Worm (Caenorhabditis elegans) whole organism, young adult: ENCODE data around the gene col-179.

ENCODE experiments used
- B0019.2 ChIP-seq: fragments of 200-800 bp; sonication (Bioruptor generic); conservative IDR thresholded peaks from 2 replicates; pipeline ENCODE4 v1.3.6; 2022; ENCODE audit warnings: missing genetic modification reagents, missing genetic modification characterization, missing compliant biosample characterization
- B0261.1 ChIP-seq: sonication (generic microtip); optimal IDR thresholded peaks from 2 replicates; lab custom pipeline; 2016; ENCODE audit warnings: mild to moderate bottlenecking, missing genetic modification characterization, moderate library complexity, missing compliant biosample characterization
- C17E4.6 ChIP-seq: fragments of 200-800 bp; sonication (Bioruptor generic); IDR thresholded peaks from 2 replicates; pipeline ENCODE4 v1.3.6; 2022; ENCODE audit warnings: missing genetic modification reagents, missing genetic modification characterization, missing compliant biosample characterization
- F37B4.10 ChIP-seq: fragments of 200-800 bp; sonication (Bioruptor generic); IDR thresholded peaks from 2 replicates; pipeline ENCODE4 v1.3.6; 2022; ENCODE audit warnings: missing genetic modification characterization, missing compliant biosample characterization
- F39B2.1 ChIP-seq: fragments of 200-800 bp; sonication (Bioruptor generic); IDR thresholded peaks from 2 replicates; pipeline ENCODE4 v1.3.6; 2022; ENCODE audit warnings: missing genetic modification reagents, missing genetic modification characterization, missing compliant biosample characterization
- F55B11.4 ChIP-seq: sonication (generic microtip); optimal IDR thresholded peaks from 2 replicates; lab custom pipeline; 2016; ENCODE audit warnings: missing compliant biosample characterization, missing genetic modification characterization, borderline replicate concordance; ENCODE audit not compliant: insufficient read depth
- K11D2.4 ChIP-seq: fragments of 200-800 bp; sonication (Bioruptor generic); IDR thresholded peaks from 2 replicates; pipeline ENCODE4 v1.3.6; 2022; ENCODE audit warnings: missing genetic modification reagents, missing genetic modification characterization, missing compliant biosample characterization
- K12H6.12 ChIP-seq: fragments of 200-800 bp; sonication (Bioruptor generic); optimal IDR thresholded peaks from 2 replicates; lab custom pipeline; 2018; ENCODE audit warnings: mild to moderate bottlenecking, missing genetic modification characterization, missing compliant biosample characterization
- T26A5.8 ChIP-seq: sonication (generic microtip); optimal IDR thresholded peaks from 2 replicates; lab custom pipeline; 2016; ENCODE audit warnings: missing genetic modification characterization, missing compliant biosample characterization
- Y56A3A.18 ChIP-seq: fragments of 200-800 bp; sonication (Bioruptor generic); IDR thresholded peaks from 2 replicates; pipeline ENCODE4 v1.3.6; 2022; ENCODE audit warnings: missing genetic modification reagents, missing genetic modification characterization, missing compliant biosample characterization
- aptf-2 ChIP-seq: fragments of 200-800 bp; sonication (Bioruptor generic); conservative IDR thresholded peaks from 2 replicates; pipeline ENCODE4 v1.3.6; 2022; ENCODE audit warnings: missing genetic modification reagents, missing genetic modification characterization, missing compliant biosample characterization
- atf-7 ChIP-seq: sonication (generic microtip); optimal IDR thresholded peaks from 2 replicates; lab custom pipeline; 2017; ENCODE audit warnings: mild to moderate bottlenecking, missing genetic modification characterization, missing compliant biosample characterization
- athp-1 ChIP-seq: sonication (generic microtip); optimal IDR thresholded peaks from 2 replicates; lab custom pipeline; 2017; ENCODE audit warnings: mild to moderate bottlenecking, missing genetic modification characterization, missing compliant biosample characterization
- attf-3 ChIP-seq: fragments of 200-800 bp; sonication (Bioruptor generic); conservative IDR thresholded peaks from 2 replicates; pipeline ENCODE4 v1.3.6; 2022; ENCODE audit warnings: missing genetic modification reagents, missing genetic modification characterization, missing compliant biosample characterization
- attf-6 ChIP-seq: fragments of 200-800 bp; sonication (Bioruptor generic); IDR thresholded peaks from 2 replicates; pipeline ENCODE4 v1.3.6; 2022; ENCODE audit warnings: missing genetic modification reagents, missing genetic modification characterization, missing compliant biosample characterization
- bed-1 ChIP-seq: fragments of 200-800 bp; sonication (Bioruptor generic); IDR thresholded peaks from 2 replicates; pipeline ENCODE4 v1.3.6; 2022; ENCODE audit warnings: missing genetic modification reagents, missing genetic modification characterization, missing compliant biosample characterization
- ceh-100 ChIP-seq: fragments of 200-800 bp; sonication (Bioruptor generic); IDR thresholded peaks from 2 replicates; pipeline ENCODE4 v1.3.6; 2022; ENCODE audit warnings: missing genetic modification reagents, missing genetic modification characterization, missing compliant biosample characterization
- dox-1 ChIP-seq: fragments of 200-800 bp; sonication (Bioruptor generic); IDR thresholded peaks from 2 replicates; pipeline ENCODE4 v1.3.6; 2022; ENCODE audit warnings: missing genetic modification reagents, missing genetic modification characterization, missing compliant biosample characterization
- egrh-3 ChIP-seq: fragments of 200-800 bp; sonication (Bioruptor generic); IDR thresholded peaks from 2 replicates; pipeline ENCODE4 v1.3.6; 2022; ENCODE audit warnings: missing genetic modification reagents, missing genetic modification characterization, missing compliant biosample characterization
- ets-4 ChIP-seq: fragments of 200-800 bp; sonication (Bioruptor generic); optimal IDR thresholded peaks from 2 replicates; lab custom pipeline; 2018; ENCODE audit warnings: mild to moderate bottlenecking, missing genetic modification characterization, missing compliant biosample characterization
- hsf-1 ChIP-seq: fragments of 200-800 bp; sonication (Bioruptor generic); IDR thresholded peaks from 2 replicates; pipeline ENCODE4 v1.3.6; 2022; ENCODE audit warnings: missing genetic modification reagents, missing genetic modification characterization, missing compliant biosample characterization
- let-607 ChIP-seq, 2 experiments: fragments of 200-800 bp in 1 of 2; sonication (Bioruptor generic) in 1 of 2; sonication (generic microtip) in 1 of 2; optimal IDR thresholded peaks; 2 replicates each; lab custom pipeline; 2016 to 2018; ENCODE audit warnings: mild to moderate bottlenecking in 2 of 2, missing compliant biosample characterization in 2 of 2, missing genetic modification characterization in 2 of 2, moderate library complexity in 2 of 2, missing genotype in 1 of 2
- lin-26 ChIP-seq: fragments of 200-800 bp; sonication (Bioruptor generic); IDR thresholded peaks from 2 replicates; pipeline ENCODE4 v1.3.6; 2022; ENCODE audit warnings: missing genetic modification reagents, missing genetic modification characterization, missing compliant biosample characterization
- lsy-27 ChIP-seq: sonication (generic microtip); optimal IDR thresholded peaks from 2 replicates; lab custom pipeline; 2017; ENCODE audit warnings: missing genetic modification characterization, mild to moderate bottlenecking, missing compliant biosample characterization, antibody characterized with exemption, missing genotype, borderline replicate concordance; ENCODE audit not compliant: insufficient read depth
- madf-6 ChIP-seq: fragments of 200-800 bp; sonication (Bioruptor generic); IDR thresholded peaks from 2 replicates; pipeline ENCODE4 v1.3.6; 2022; ENCODE audit warnings: missing genetic modification reagents, missing genetic modification characterization, missing compliant biosample characterization
- mcd-1 ChIP-seq: fragments of 200-800 bp; sonication (Bioruptor generic); IDR thresholded peaks from 2 replicates; pipeline ENCODE4 v1.3.6; 2022; ENCODE audit warnings: missing genetic modification reagents, missing genetic modification characterization, missing compliant biosample characterization
- nfyb-1 ChIP-seq: fragments of 200-800 bp; sonication (Bioruptor generic); IDR thresholded peaks from 2 replicates; pipeline ENCODE4 v1.3.6; 2022; ENCODE audit warnings: missing genetic modification reagents, missing genetic modification characterization, missing compliant biosample characterization
- nhr-179 ChIP-seq: sonication (generic microtip); optimal IDR thresholded peaks from 2 replicates; lab custom pipeline; 2016; ENCODE audit warnings: mild to moderate bottlenecking, missing genetic modification characterization, missing compliant biosample characterization
- rcor-1 ChIP-seq: fragments of 200-800 bp; sonication (Bioruptor generic); IDR thresholded peaks from 2 replicates; pipeline ENCODE4 v1.3.6; 2022; ENCODE audit warnings: missing genetic modification reagents, missing genetic modification characterization, missing compliant biosample characterization
- repo-1 ChIP-seq: sonication (generic microtip); optimal IDR thresholded peaks from 2 replicates; lab custom pipeline; 2017; ENCODE audit warnings: mild to moderate bottlenecking, missing genetic modification characterization, missing compliant biosample characterization
- ztf-22 ChIP-seq: fragments of 200-800 bp; sonication (Bioruptor generic); optimal IDR thresholded peaks from 2 replicates; lab custom pipeline; 2018; ENCODE audit warnings: mild to moderate bottlenecking, missing genetic modification characterization, moderate library complexity, missing compliant biosample characterization
- ztf-25 ChIP-seq: fragments of 200-800 bp; sonication (Bioruptor generic); IDR thresholded peaks from 2 replicates; pipeline ENCODE4 v1.3.6; 2022; ENCODE audit warnings: missing genetic modification reagents, missing genetic modification characterization, missing compliant biosample characterization

col-179 gene

ce11 chrX:11243604-11244003 is 42.3 kb downstream of the col-179 start:
- no peak for TF ChIP-seq T26A5.8 (tag; lab: Kevin White, UChicago)
- TF ChIP-seq ztf-25 (GFP tag; lab: Robert Waterston, UW), result no peak
- no peak for TF ChIP-seq nfyb-1 (GFP tag; lab: Robert Waterston, UW)
- no peak for TF ChIP-seq let-607 (tag; optimal IDR thresholded peaks at IDR 0.05; lab: Kevin White, UChicago)
- TF ChIP-seq K12H6.12 (tag; lab: Kevin White, UChicago), result no peak
- no peak for TF ChIP-seq attf-6 (GFP tag; lab: Robert Waterston, UW)
- TF ChIP-seq, all 124 proteins: peak for 0

- no peak for TF ChIP-seq B0019.2 (GFP tag; lab: Robert Waterston, UW)
- TF ChIP-seq nhr-179, result no peak
- no peak for TF ChIP-seq egrh-3
- no peak for TF ChIP-seq madf-6 (GFP tag; lab: Robert Waterston, UW)
- TF ChIP-seq F37B4.10, result no peak
Observed at ce11 chrX:11245056-11245455, 43.8 kb downstream of the col-179 start.

- TF ChIP-seq lsy-27 (tag; lab: Kevin White, UChicago), result no peak
- TF ChIP-seq lin-26 (GFP tag; lab: Robert Waterston, UW), result peak; percentile 39; the same call in 1 of the 2 replicates
Observed at ce11 chrX:11248083-11248482, 46.8 kb downstream of the col-179 start.

ce11 chrX:11249392-11249791 is 48.1 kb downstream of the col-179 start:
- TF ChIP-seq aptf-2 (GFP tag; lab: Robert Waterston, UW) (no peak), bed-1 (GFP tag; lab: Robert Waterston, UW) (0 out of 2 replicates have a peak, but pooled peaks have one; percentile 26)

ce11 chrX:11250983-11251382 is 49.7 kb downstream of the col-179 start:
- no peak for TF ChIP-seq ztf-22 (GFP tag; lab: Kevin White, UChicago)
- TF ChIP-seq athp-1 (tag; lab: Kevin White, UChicago), result no peak
- no peak for TF ChIP-seq Y56A3A.18 (GFP tag; lab: Robert Waterston, UW)
- no peak for TF ChIP-seq hsf-1
- no peak for TF ChIP-seq dox-1 (GFP tag; lab: Robert Waterston, UW)
- no peak for TF ChIP-seq ceh-100 (GFP tag; lab: Robert Waterston, UW)
- TF ChIP-seq atf-7 (tag; lab: Kevin White, UChicago), result no peak
- no peak for TF ChIP-seq K11D2.4 (GFP tag; lab: Robert Waterston, UW)
- no peak for TF ChIP-seq ets-4
- TF ChIP-seq mcd-1, result no peak
- no peak for TF ChIP-seq F39B2.1 (GFP tag; lab: Robert Waterston, UW)
- no peak for TF ChIP-seq B0261.1
- no peak for TF ChIP-seq F55B11.4 (tag; lab: Kevin White, UChicago)
- no peak for TF ChIP-seq C17E4.6 (GFP tag; lab: Robert Waterston, UW)
- no peak for TF ChIP-seq rcor-1 (GFP tag; lab: Robert Waterston, UW)
- no peak for TF ChIP-seq repo-1 (tag; lab: Kevin White, UChicago)
- TF ChIP-seq attf-3 (GFP tag; lab: Robert Waterston, UW), result no peak
